Fruit fly (Drosophila melanogaster) whole organism, pupa: ENCODE results near the gene Cp190.
A peak's percentile ranks its signal among the peaks of the same experiment; 100 is the strongest.

Experiments
- CG10348 ChIP-seq: fragments of 200-800 bp; sonication (Bioruptor generic); IDR thresholded peaks from 2 replicates; pipeline ENCODE4 v1.3.6; 2022; ENCODE audit warnings: missing biosample characterization, missing genetic modification characterization
- CG12605 ChIP-seq: fragments of 200-800 bp; sonication (Bioruptor generic); IDR thresholded peaks from 2 replicates; pipeline ENCODE4 v1.3.6; 2022; ENCODE audit warnings: missing biosample characterization, missing genetic modification characterization
- CG13204 ChIP-seq: fragments of 200-800 bp; sonication (Bioruptor generic); optimal IDR thresholded peaks from 2 replicates; lab custom pipeline; 2018; ENCODE audit warnings: missing biosample characterization, mild to moderate bottlenecking, missing genetic modification characterization, moderate library complexity
- CG14655 ChIP-seq: fragments of 200-800 bp; sonication (Bioruptor generic); optimal IDR thresholded peaks from 3 replicates; lab custom pipeline; 2017; ENCODE audit warnings: mild to moderate bottlenecking, missing biosample characterization, missing genetic modification reagents, missing genetic modification characterization
- CG15710 ChIP-seq: fragments of 200-800 bp; sonication (Bioruptor generic); optimal IDR thresholded peaks from 2 replicates; lab custom pipeline; 2018; ENCODE audit warnings: missing biosample characterization, mild to moderate bottlenecking, missing genetic modification characterization, moderate library complexity
- CG17806 ChIP-seq: fragments of 200-800 bp; sonication (Bioruptor generic); optimal IDR thresholded peaks from 2 replicates; lab custom pipeline; 2018; ENCODE audit warnings: missing biosample characterization, mild to moderate bottlenecking, missing genetic modification characterization, moderate library complexity
- CG32121 ChIP-seq: fragments of 200-800 bp; sonication (Bioruptor generic); IDR thresholded peaks from 2 replicates; pipeline ENCODE4 v1.3.6; 2022; ENCODE audit warnings: missing biosample characterization, missing genetic modification characterization
- CG34367 ChIP-seq: fragments of 200-800 bp; sonication (Bioruptor generic); optimal IDR thresholded peaks from 2 replicates; lab custom pipeline; 2018; ENCODE audit warnings: missing biosample characterization, mild to moderate bottlenecking, missing genetic modification characterization
- CG4496 ChIP-seq: fragments of 200-800 bp; sonication (Bioruptor generic); IDR thresholded peaks from 3 replicates; pipeline ENCODE4 v1.3.6; 2022; ENCODE audit warnings: missing biosample characterization, missing genetic modification characterization
- CG8159 ChIP-seq: fragments of 200-800 bp; sonication (Bioruptor generic); optimal IDR thresholded peaks from 3 replicates; lab custom pipeline; 2018; ENCODE audit warnings: missing biosample characterization, mild to moderate bottlenecking, missing genetic modification characterization, moderate library complexity
- CG8301 ChIP-seq: fragments of 200-800 bp; sonication (Bioruptor generic); optimal IDR thresholded peaks from 2 replicates; lab custom pipeline; 2018; ENCODE audit warnings: missing biosample characterization, mild to moderate bottlenecking, missing genetic modification characterization
- CG9948 ChIP-seq: fragments of 200-800 bp; sonication (Bioruptor generic); optimal IDR thresholded peaks from 2 replicates; lab custom pipeline; 2018; ENCODE audit warnings: missing biosample characterization, mild to moderate bottlenecking, missing genetic modification characterization, moderate library complexity
- D1 ChIP-seq: fragments of 200-800 bp; sonication (Bioruptor generic); optimal IDR thresholded peaks from 2 replicates; lab custom pipeline; 2018; ENCODE audit warnings: missing biosample characterization, mild to moderate bottlenecking, missing genetic modification characterization, moderate library complexity
- EcR ChIP-seq: fragments of 200-800 bp; sonication (Bioruptor generic); optimal IDR thresholded peaks from 3 replicates; lab custom pipeline; 2019; ENCODE audit warnings: missing biosample characterization, missing genetic modification characterization, mild to moderate bottlenecking, moderate library complexity, missing genetic modification reagents
- Ets98B ChIP-seq: fragments of 200-800 bp; sonication (Bioruptor generic); IDR thresholded peaks from 2 replicates; pipeline ENCODE4 v1.3.6; 2022; ENCODE audit warnings: missing biosample characterization, missing genetic modification characterization
- Pif1A ChIP-seq: fragments of 200-800 bp; sonication (Bioruptor generic); optimal IDR thresholded peaks from 3 replicates; lab custom pipeline; 2016; ENCODE audit warnings: missing biosample characterization, missing genetic modification characterization
- Pif1B ChIP-seq: fragments of 200-800 bp; sonication (Bioruptor generic); optimal IDR thresholded peaks from 3 replicates; lab custom pipeline; 2016; ENCODE audit warnings: missing biosample characterization, missing genetic modification characterization
- Snoo ChIP-seq: fragments of 200-800 bp; sonication (Bioruptor generic); optimal IDR thresholded peaks from 3 replicates; lab custom pipeline; 2017; ENCODE audit warnings: missing biosample characterization, mild to moderate bottlenecking, missing genetic modification characterization, inconsistent platforms
- fd96Ca ChIP-seq: fragments of 200-800 bp; sonication (Bioruptor generic); IDR thresholded peaks from 3 replicates; pipeline ENCODE4 v1.3.6; 2022; ENCODE audit warnings: missing biosample characterization, missing genetic modification characterization
- gl ChIP-seq: fragments of 200-800 bp; sonication (Bioruptor generic); optimal IDR thresholded peaks from 2 replicates; lab custom pipeline; 2018; ENCODE audit warnings: missing biosample characterization, mild to moderate bottlenecking, missing genetic modification characterization
- rn ChIP-seq: fragments of 200-800 bp; sonication (Bioruptor generic); IDR thresholded peaks from 2 replicates; pipeline ENCODE4 v1.3.6; 2022; ENCODE audit warnings: missing biosample characterization, missing genetic modification characterization

The Cp190 gene

dm6 chr3R:15275158-15275623, at the start of gene Cp190, which contains the start of gene CG4338:
Cp190 (minus strand) TSS chr3R:15275241.
CG4338 (plus strand) TSS chr3R:15275522.
- TF ChIP-seq Ets98B: peak; percentile 90
- peak; percentile 98 for TF ChIP-seq CG9948 (tag; lab: Kevin White, UChicago)
- TF ChIP-seq CG8159 (tag; lab: Kevin White, UChicago): peak; percentile 99
- TF ChIP-seq CG12605: peak; percentile 94
- TF ChIP-seq D1 (tag; lab: Kevin White, UChicago): no peak
- no peak for TF ChIP-seq Pif1B (GFP tag; lab: Kevin White, UChicago)
- TF ChIP-seq CG32121: peak; percentile 96
- peak; percentile 98 for TF ChIP-seq CG8301 (tag; lab: Kevin White, UChicago)
- TF ChIP-seq CG13204 (GFP tag; lab: Kevin White, UChicago): no peak
- no peak for TF ChIP-seq Pif1A (GFP tag; lab: Kevin White, UChicago)
- peak; percentile 83 for TF ChIP-seq CG10348
- TF ChIP-seq CG34367 (tag; lab: Kevin White, UChicago): peak; percentile 97
- TF ChIP-seq CG15710 (tag; lab: Kevin White, UChicago): peak; percentile 98
- peak; percentile 85 for TF ChIP-seq EcR
- TF ChIP-seq gl (tag; lab: Kevin White, UChicago): peak; percentile 91
- TF ChIP-seq rn (GFP tag; lab: Robert Waterston, UW): peak; percentile 87
- TF ChIP-seq Snoo (tag; lab: Kevin White, UChicago): peak; percentile 97
- peak; percentile 67; the same call in 2 of the 3 replicates for TF ChIP-seq fd96Ca (GFP tag; lab: Robert Waterston, UW)
- TF ChIP-seq CG14655 (GFP tag; lab: Kevin White, UChicago): no peak
- TF ChIP-seq CG4496 (GFP tag; lab: Robert Waterston, UW): peak; percentile 93
- TF ChIP-seq CG17806 (tag; lab: Kevin White, UChicago): peak; percentile 98
- TF ChIP-seq, all 21 proteins: peak for 16

- TF ChIP-seq CG34367 (tag; lab: Kevin White, UChicago) (no peak), CG8159 (tag; lab: Kevin White, UChicago) (no peak), D1 (tag; lab: Kevin White, UChicago) (no peak), fd96Ca (GFP tag; lab: Robert Waterston, UW) (no peak), CG17806 (tag; lab: Kevin White, UChicago) (no peak), CG12605 (no peak)
These were observed 45.7 kb upstream of the Cp190 start, which contains the start of gene ear for dm6 chr3R:15320747-15321085. ear (plus strand) TSS chr3R:15320756.

dm6 chr3R:15319912-15320746, 45.1 kb upstream of the Cp190 start, which contains the start of the genes CG6276 and CG44040:
CG6276 (minus strand) TSS chr3R:15320069.
CG44040 (plus strand) TSS chr3R:15320378.
- TF ChIP-seq EcR: no peak
- no peak for TF ChIP-seq D1 (tag; lab: Kevin White, UChicago)
- TF ChIP-seq gl (tag; lab: Kevin White, UChicago): no peak
- TF ChIP-seq Ets98B: peak; percentile 73
- TF ChIP-seq fd96Ca (GFP tag; lab: Robert Waterston, UW): peak; percentile 71
- TF ChIP-seq Pif1A (GFP tag; lab: Kevin White, UChicago): no peak
- TF ChIP-seq CG8159 (tag; lab: Kevin White, UChicago): peak; percentile 98
- 0 out of 2 replicates have a peak, but pooled peaks have one; percentile 9 for TF ChIP-seq CG12605
- peak; percentile 50 for TF ChIP-seq CG34367 (tag; lab: Kevin White, UChicago)
- no peak for TF ChIP-seq CG13204 (GFP tag; lab: Kevin White, UChicago)
- TF ChIP-seq CG15710 (tag; lab: Kevin White, UChicago): peak; percentile 46
- TF ChIP-seq CG17806 (tag; lab: Kevin White, UChicago): peak; percentile 44
- TF ChIP-seq rn (GFP tag; lab: Robert Waterston, UW): 0 out of 2 replicates have a peak, but pooled peaks have one; percentile 4
- peak; percentile 61 for TF ChIP-seq Snoo (tag; lab: Kevin White, UChicago)
- TF ChIP-seq CG10348: no peak
- TF ChIP-seq CG4496 (GFP tag; lab: Robert Waterston, UW): peak; percentile 53; the same call in 2 of the 3 replicates
- peak; percentile 35 for TF ChIP-seq CG32121
- peak; percentile 25 for TF ChIP-seq CG9948 (tag; lab: Kevin White, UChicago)
- no peak for TF ChIP-seq Pif1B (GFP tag; lab: Kevin White, UChicago)
- TF ChIP-seq CG14655 (GFP tag; lab: Kevin White, UChicago): no peak
- peak; percentile 59 for TF ChIP-seq CG8301 (tag; lab: Kevin White, UChicago)

DNA sequence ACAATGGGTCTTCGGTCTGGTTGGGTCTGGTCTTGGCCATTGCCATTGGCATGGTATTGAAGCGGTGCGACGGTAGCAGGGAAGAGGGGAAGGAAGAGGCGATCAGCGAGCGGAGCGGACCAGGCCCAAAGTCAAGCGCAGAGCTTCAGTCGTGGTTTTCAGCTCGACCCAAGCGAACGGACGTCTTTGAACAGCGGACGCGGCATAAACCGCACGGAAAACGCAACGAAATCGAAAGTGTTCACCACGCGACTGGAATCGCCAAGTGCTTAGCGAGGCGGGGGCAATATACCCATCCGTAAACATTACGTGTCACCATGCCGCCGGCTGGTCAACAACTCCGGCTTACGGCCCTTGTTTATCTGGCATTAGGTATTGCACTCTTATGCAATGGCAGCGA, 41.3 kb upstream of the Cp190 start, which contains the start of gene CG14866:
Gene CG14866, plus strand, starts transcription at position 146 of the 400 bp plus-strand sequence.
- TF ChIP-seq Snoo (tag; lab: Kevin White, UChicago) (no peak), CG17806 (tag; lab: Kevin White, UChicago) (no peak), CG34367 (tag; lab: Kevin White, UChicago) (no peak), D1 (tag; lab: Kevin White, UChicago) (no peak), CG32121 (no peak), CG8301 (tag; lab: Kevin White, UChicago) (no peak), CG12605 (no peak)

DNA sequence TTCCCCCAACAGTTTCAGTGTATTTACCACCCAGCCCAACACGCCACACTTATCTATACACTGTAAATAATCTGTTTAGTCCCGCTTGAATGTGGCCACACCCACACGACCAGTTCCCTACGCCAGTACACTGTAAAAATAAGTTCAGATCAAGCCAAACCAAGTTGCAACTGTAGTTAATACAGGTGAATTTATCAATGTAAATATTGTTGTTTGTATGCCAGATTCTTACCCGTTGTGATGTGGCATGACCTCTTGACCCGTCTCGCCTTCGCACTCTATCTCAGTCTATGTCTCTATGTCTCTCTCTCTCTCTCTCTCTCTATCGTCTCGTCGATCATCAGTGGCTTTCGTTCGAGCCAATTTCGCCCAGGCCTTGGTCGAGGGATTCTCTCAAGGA, 38.8 kb upstream of the Cp190 start:
- TF ChIP-seq CG17806 (tag; lab: Kevin White, UChicago) (no peak), CG8301 (tag; lab: Kevin White, UChicago) (no peak), CG4496 (GFP tag; lab: Robert Waterston, UW) (no peak), CG13204 (GFP tag; lab: Kevin White, UChicago) (no peak), CG10348 (no peak), D1 (tag; lab: Kevin White, UChicago) (no peak), CG14655 (GFP tag; lab: Kevin White, UChicago) (no peak), CG34367 (tag; lab: Kevin White, UChicago) (no peak), fd96Ca (GFP tag; lab: Robert Waterston, UW) (no peak)
